Worm (Caenorhabditis elegans) whole organism, L1 larva: Measurements from ENCODE around the gene T25G12.6.

Experiments
- C16A3.4 ChIP-seq: fragments of 150-350 bp; optimal IDR thresholded peaks from 2 replicates; lab custom pipeline; 2014; ENCODE audit warnings: missing biosample characterization, missing genetic modification characterization
- Y116A8C.19 ChIP-seq: sonication (generic microtip); optimal IDR thresholded peaks from 2 replicates; lab custom pipeline; 2016; ENCODE audit warnings: missing compliant biosample characterization, missing genetic modification characterization, borderline replicate concordance
- aha-1 ChIP-seq: fragments of 150-350 bp; optimal IDR thresholded peaks from 2 replicates; lab custom pipeline; 2014; ENCODE audit warnings: missing biosample characterization, missing genetic modification characterization
- blmp-1 ChIP-seq: fragments of 150-350 bp; optimal IDR thresholded peaks from 2 replicates; lab custom pipeline; 2014; ENCODE audit warnings: missing biosample characterization, missing genetic modification characterization
- ces-1 ChIP-seq: fragments of 150-350 bp; optimal IDR thresholded peaks from 2 replicates; lab custom pipeline; 2014; ENCODE audit warnings: missing biosample characterization, missing genetic modification reagents, missing genetic modification characterization
- dpl-1 ChIP-seq, 3 experiments: fragments of 150-350 bp in 2 of 3; sonication (generic microtip) in 1 of 3; optimal IDR thresholded peaks; 2 replicates each; lab custom pipeline; 2014 to 2017; ENCODE audit warnings: missing biosample characterization in 3 of 3, missing genetic modification characterization in 3 of 3, missing genetic modification reagents in 3 of 3
- efl-1 ChIP-seq, 4 experiments: fragments of 150-350 bp; optimal IDR thresholded peaks in 3 of 4; peaks in 1 of 4; 1 replicate in 1 of 4; 2 replicates in 3 of 4; lab custom pipeline; 2014; ENCODE audit warnings: missing biosample characterization in 2 of 4, missing genetic modification characterization in 2 of 4, missing genetic modification reagents in 2 of 4
- elt-2 ChIP-seq: sonication (generic microtip); optimal IDR thresholded peaks from 2 replicates; lab custom pipeline; 2016; ENCODE audit warnings: missing genetic modification characterization, mild to moderate bottlenecking, inconsistent platforms, missing compliant biosample characterization, missing genetic modification reagents
- elt-3 ChIP-seq, 6 experiments: fragments of 150-350 bp in 1 of 6; sonication (generic microtip); optimal IDR thresholded peaks; 2 replicates each; lab custom pipeline; 2017 to 2018; ENCODE audit warnings: missing biosample characterization in 6 of 6, missing genetic modification characterization in 6 of 6, inconsistent platforms in 1 of 6
- fkh-10 ChIP-seq: sonication (generic microtip); optimal IDR thresholded peaks from 2 replicates; lab custom pipeline; 2017; ENCODE audit warnings: missing biosample characterization, missing genetic modification reagents, missing genetic modification characterization
- fkh-4 ChIP-seq: sonication (generic microtip); optimal IDR thresholded peaks from 2 replicates; lab custom pipeline; 2016; ENCODE audit warnings: missing compliant biosample characterization, missing genetic modification characterization, borderline replicate concordance
- hpl-2 ChIP-seq: fragments of 150-350 bp; optimal IDR thresholded peaks from 2 replicates; lab custom pipeline; 2014; ENCODE audit warnings: missing biosample characterization, missing genetic modification reagents, missing genetic modification characterization
- isw-1 ChIP-seq: fragments of 200-800 bp; sonication (Bioruptor generic); IDR thresholded peaks from 2 replicates; pipeline ENCODE4 v1.3.6; 2022; ENCODE audit warnings: missing genetic modification characterization, missing compliant biosample characterization
- lin-14 ChIP-seq: fragments of 200-800 bp; sonication (Bioruptor generic); optimal IDR thresholded peaks from 2 replicates; lab custom pipeline; 2018; ENCODE audit warnings: mild to moderate bottlenecking, missing genetic modification characterization, moderate library complexity, missing compliant biosample characterization
- lin-35 ChIP-seq, 2 experiments: fragments of 150-350 bp; optimal IDR thresholded peaks; 2 replicates each; lab custom pipeline; 2014; ENCODE audit warnings: missing biosample characterization in 2 of 2, missing genetic modification characterization in 2 of 2, missing genetic modification reagents in 2 of 2
- lin-39 ChIP-seq: fragments of 150-350 bp; optimal IDR thresholded peaks from 2 replicates; lab custom pipeline; 2014; ENCODE audit warnings: missing biosample characterization, missing genetic modification reagents, missing genetic modification characterization
- lsy-2 ChIP-seq, 2 experiments: fragments of 150-350 bp; optimal IDR thresholded peaks; 2 replicates each; lab custom pipeline; 2014; ENCODE audit warnings: missing biosample characterization in 2 of 2, missing genetic modification characterization in 2 of 2
- mep-1 ChIP-seq: fragments of 150-350 bp; optimal IDR thresholded peaks from 2 replicates; lab custom pipeline; 2014; ENCODE audit warnings: missing biosample characterization, missing genetic modification characterization
- nhr-19 ChIP-seq: fragments of 200-800 bp; sonication (Bioruptor generic); conservative IDR thresholded peaks from 2 replicates; pipeline ENCODE4 v1.3.6; 2022; ENCODE audit warnings: missing genetic modification characterization, missing compliant biosample characterization
- nhr-47 ChIP-seq: sonication (generic microtip); optimal IDR thresholded peaks from 2 replicates; lab custom pipeline; 2016; ENCODE audit warnings: mild to moderate bottlenecking, missing genetic modification characterization, moderate library complexity, missing compliant biosample characterization
- nhr-84 ChIP-seq: sonication (generic microtip); optimal IDR thresholded peaks from 2 replicates; lab custom pipeline; 2017; ENCODE audit warnings: missing biosample characterization, missing genetic modification characterization
- nhr-90 ChIP-seq: sonication (generic microtip); optimal IDR thresholded peaks from 2 replicates; lab custom pipeline; 2016; ENCODE audit warnings: mild to moderate bottlenecking, missing genetic modification characterization, missing compliant biosample characterization; ENCODE audit not compliant: poor library complexity
- pag-3 ChIP-seq: sonication (generic microtip); optimal IDR thresholded peaks from 2 replicates; lab custom pipeline; 2017; ENCODE audit warnings: missing genetic modification characterization, mild to moderate bottlenecking, missing compliant biosample characterization, antibody characterized with exemption, borderline replicate concordance; ENCODE audit not compliant: insufficient read depth
- rnt-1 ChIP-seq: sonication (generic microtip); optimal IDR thresholded peaks from 2 replicates; lab custom pipeline; 2016; ENCODE audit warnings: mild to moderate bottlenecking, missing genetic modification characterization, moderate library complexity, missing compliant biosample characterization
- skn-1 ChIP-seq: fragments of 150-350 bp; optimal IDR thresholded peaks from 2 replicates; lab custom pipeline; 2014; ENCODE audit warnings: missing biosample characterization, missing genetic modification characterization
- snpc-4 ChIP-seq: fragments of 150-350 bp; optimal IDR thresholded peaks from 2 replicates; lab custom pipeline; 2014; ENCODE audit warnings: missing biosample characterization, missing genetic modification characterization
- sox-4 ChIP-seq: sonication (generic microtip); optimal IDR thresholded peaks from 2 replicates; lab custom pipeline; 2016; ENCODE audit warnings: missing genetic modification characterization, missing compliant biosample characterization
- sup-37 ChIP-seq: fragments of 200-800 bp; sonication (Bioruptor generic); optimal IDR thresholded peaks from 2 replicates; lab custom pipeline; 2018; ENCODE audit warnings: mild to moderate bottlenecking, missing genetic modification characterization, missing compliant biosample characterization
- swsn-7 ChIP-seq: sonication (generic microtip); optimal IDR thresholded peaks from 2 replicates; lab custom pipeline; 2016; ENCODE audit warnings: missing genetic modification characterization, missing compliant biosample characterization
- tbx-2 ChIP-seq: sonication (generic microtip); optimal IDR thresholded peaks from 2 replicates; lab custom pipeline; 2016; ENCODE audit warnings: missing genetic modification characterization, missing compliant biosample characterization
- unc-30 ChIP-seq: sonication (generic microtip); optimal IDR thresholded peaks from 2 replicates; lab custom pipeline; 2017; ENCODE audit warnings: missing biosample characterization, missing genetic modification characterization
- unc-98 ChIP-seq: fragments of 200-800 bp; sonication (Bioruptor generic); IDR thresholded peaks from 2 replicates; pipeline ENCODE4 v1.3.6; 2022; ENCODE audit warnings: missing genetic modification characterization, missing compliant biosample characterization
- vab-15 ChIP-seq: sonication (generic microtip); optimal IDR thresholded peaks from 2 replicates; lab custom pipeline; 2017; ENCODE audit warnings: missing genotype, mild to moderate bottlenecking, missing genetic modification characterization, missing compliant biosample characterization
- xbp-1 ChIP-seq: sonication (generic microtip); optimal IDR thresholded peaks from 2 replicates; lab custom pipeline; 2016; ENCODE audit warnings: missing genetic modification characterization, missing compliant biosample characterization
- ztf-4 ChIP-seq: fragments of 150-350 bp; optimal IDR thresholded peaks from 2 replicates; lab custom pipeline; 2014; ENCODE audit warnings: missing biosample characterization, missing genetic modification characterization

T25G12.6 gene

DNA sequence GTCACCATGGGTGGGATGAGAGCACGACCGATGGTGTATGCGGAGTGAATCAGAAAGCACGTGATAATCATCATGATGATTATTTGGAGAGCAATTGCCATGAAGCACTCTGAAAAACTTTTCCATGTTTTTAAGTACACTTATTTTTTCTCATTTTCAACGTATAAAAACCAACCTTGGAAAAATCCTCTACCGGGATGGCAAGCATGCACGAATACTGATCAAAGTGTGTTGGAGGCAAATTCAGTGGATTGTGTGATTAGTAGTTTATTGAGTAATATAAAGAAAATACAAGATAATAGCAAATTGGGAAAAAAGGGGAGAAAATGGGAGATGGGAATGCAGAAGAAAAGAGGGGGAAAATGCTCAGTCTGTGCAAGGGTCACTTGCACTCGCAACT, 7.4 kb upstream of the T25G12.6 start, which contains the start of gene T25G12.11:
TSS of gene T25G12.11 (minus strand) at position 101 of the 400 bp plus-strand sequence.
- TF ChIP-seq elt-3 (tag; optimal IDR thresholded peaks at IDR 0.05; lab: Kevin White, UChicago) (no peak), sup-37 (GFP tag; lab: Kevin White, UChicago) (no peak), blmp-1 (tag; lab: Kevin White, UChicago) (no peak)

- TF ChIP-seq sox-4 (tag; lab: Kevin White, UChicago) (no peak), nhr-84 (no peak), aha-1 (tag; lab: Kevin White, UChicago) (no peak), efl-1 (optimal IDR thresholded peaks at IDR 0.05; lab: Kevin White, UChicago) (no peak), efl-1 (GFP tag; optimal IDR thresholded peaks at IDR 0.05 in 1 of 2; lab: Kevin White, UChicago) (no peak), ztf-4 (tag; lab: Kevin White, UChicago) (no peak), Y116A8C.19 (tag; lab: Kevin White, UChicago) (no peak), tbx-2 (tag; lab: Kevin White, UChicago) (no peak), nhr-90 (tag; lab: Kevin White, UChicago) (no peak), dpl-1 (GFP tag; optimal IDR thresholded peaks at IDR 0.05; lab: Kevin White, UChicago) (peak in 1 of 3 experiments; percentile 18), lin-35 (GFP tag; optimal IDR thresholded peaks at IDR 0.05; lab: Kevin White, UChicago) (peak in 1 of 2 experiments; percentile 10), C16A3.4 (tag; lab: Kevin White, UChicago) (peak; percentile 22), nhr-47 (no peak), unc-30 (tag; lab: Kevin White, UChicago) (no peak), nhr-19 (GFP tag; lab: Robert Waterston, UW) (peak; percentile 42), mep-1 (no peak), isw-1 (GFP tag; lab: Robert Waterston, UW) (no peak), elt-2 (tag; lab: Kevin White, UChicago) (peak; percentile 2), vab-15 (no peak)
Measured at ce11 chrX:17235749-17236561, 5.9 kb upstream of the T25G12.6 start, which contains the start of gene dhs-30. Gene dhs-30, minus strand, starts transcription at chrX:17235838.

DNA sequence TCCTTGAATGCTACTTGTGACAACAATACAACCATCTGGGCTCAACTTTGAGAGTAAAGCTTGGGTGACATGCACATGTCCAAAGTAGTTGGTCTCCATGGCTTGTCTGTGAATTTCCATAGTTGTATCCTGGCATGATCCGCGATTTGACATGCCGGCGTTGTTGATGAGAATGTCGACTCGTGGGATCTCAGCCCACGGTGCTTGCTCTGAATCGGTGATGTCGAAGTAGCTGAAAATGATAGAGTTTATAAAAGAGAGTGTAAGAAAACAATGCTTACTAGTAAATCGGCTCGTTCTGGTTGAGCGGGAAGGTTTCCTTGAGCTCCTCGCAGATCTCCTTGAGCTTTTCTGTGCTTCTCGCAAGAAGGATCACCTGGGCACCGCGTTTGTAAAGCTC, 5.0 kb upstream of the T25G12.6 start:
- TF ChIP-seq hpl-2 (GFP tag; lab: Kevin White, UChicago), result no peak
- no peak for TF ChIP-seq lsy-2 (tag; optimal IDR thresholded peaks at IDR 0.05; lab: Kevin White, UChicago)
- no peak for TF ChIP-seq skn-1 (tag; lab: Kevin White, UChicago)
- no peak for TF ChIP-seq ces-1 (GFP tag; lab: Kevin White, UChicago)
- TF ChIP-seq xbp-1 (tag; lab: Kevin White, UChicago), result no peak
- TF ChIP-seq C16A3.4 (tag; lab: Kevin White, UChicago), result no peak
- TF ChIP-seq fkh-10 (GFP tag; lab: Kevin White, UChicago), result no peak
- no peak for TF ChIP-seq pag-3
- TF ChIP-seq lin-14 (GFP tag; lab: Kevin White, UChicago), result no peak
- no peak for TF ChIP-seq swsn-7 (tag; lab: Kevin White, UChicago)
- TF ChIP-seq ztf-4 (tag; lab: Kevin White, UChicago), result no peak
- no peak for TF ChIP-seq mep-1
- TF ChIP-seq rnt-1 (tag; lab: Kevin White, UChicago), result no peak
- TF ChIP-seq unc-98, result no peak
- TF ChIP-seq lin-39 (tag; lab: Kevin White, UChicago), result no peak
- TF ChIP-seq nhr-19 (GFP tag; lab: Robert Waterston, UW), result no peak
- TF ChIP-seq fkh-4 (tag; lab: Kevin White, UChicago), result no peak
- no peak for TF ChIP-seq snpc-4 (tag; lab: Kevin White, UChicago)
